Fruit fly (Drosophila melanogaster) whole organism, embryonic: ENCODE data around the gene ND-18.
A peak's percentile ranks its signal among the peaks of the same experiment; 100 is the strongest.

Source experiments
- CG3065 ChIP-seq: fragments of 200-800 bp; sonication (Bioruptor generic); optimal IDR thresholded peaks from 2 replicates; lab custom pipeline; 2016; ENCODE audit warnings: missing biosample characterization, missing genetic modification characterization
- CG7839 ChIP-seq: fragments of 200-800 bp; sonication (Bioruptor generic); optimal IDR thresholded peaks from 3 replicates; lab custom pipeline; 2018; ENCODE audit warnings: missing biosample characterization, mild to moderate bottlenecking, missing genetic modification characterization, moderate library complexity
- ERR ChIP-seq: fragments of 200-800 bp; sonication (Bioruptor generic); optimal IDR thresholded peaks from 2 replicates; lab custom pipeline; 2016; ENCODE audit warnings: missing biosample characterization, missing genetic modification characterization
- Hr78 ChIP-seq, 2 experiments: fragments of 200-800 bp in 1 of 2; fragments of >200 bp in 1 of 2; sonication (Bioruptor generic) in 1 of 2; optimal IDR thresholded peaks; 2 replicates each; lab custom pipeline; 2017 to 2019; ENCODE audit warnings: missing biosample characterization in 2 of 2, missing genetic modification characterization in 2 of 2, mild to moderate bottlenecking in 1 of 2, moderate library complexity in 1 of 2
- MTF-1 ChIP-seq: fragments of 200-800 bp; sonication (Bioruptor generic); optimal IDR thresholded peaks from 2 replicates; lab custom pipeline; 2018; ENCODE audit warnings: missing biosample characterization, mild to moderate bottlenecking, missing genetic modification characterization, borderline replicate concordance
- Scr ChIP-seq: fragments of 200-800 bp; sonication (Bioruptor generic); IDR thresholded peaks from 2 replicates; pipeline ENCODE4 v1.3.6; 2022; ENCODE audit warnings: missing biosample characterization, missing genetic modification characterization; ENCODE audit not compliant: partially characterized antibody
- ci ChIP-seq: fragments of 200-800 bp; sonication (Bioruptor generic); IDR thresholded peaks from 3 replicates; pipeline ENCODE4 v1.3.6; 2022; ENCODE audit warnings: missing biosample characterization, missing genetic modification characterization
- eve ChIP-seq, 2 experiments: fragments of >200 bp; optimal IDR thresholded peaks; 2 replicates each; lab custom pipeline; 2017; ENCODE audit warnings: missing biosample characterization in 2 of 2, missing genetic modification characterization in 2 of 2
- kay ChIP-seq: fragments of 200-800 bp; sonication (Bioruptor generic); optimal IDR thresholded peaks from 2 replicates; lab custom pipeline; 2016; ENCODE audit warnings: missing biosample characterization, missing genetic modification characterization
- prd ChIP-seq, 3 experiments: fragments of >200 bp in 2 of 3; fragments of 200-800 bp in 1 of 3; sonication (Bioruptor generic) in 1 of 3; optimal IDR thresholded peaks in 2 of 3; IDR thresholded peaks in 1 of 3; 2 replicates in 2 of 3; 3 replicates in 1 of 3; pipeline versions ENCODE4 v1.3.6 to Lab custom; 2017 to 2022; ENCODE audit warnings: missing biosample characterization in 1 of 3, missing genetic modification characterization in 1 of 3
- sd ChIP-seq: fragments of 200-800 bp; sonication (Bioruptor generic); optimal IDR thresholded peaks from 3 replicates; lab custom pipeline; 2018; ENCODE audit warnings: missing biosample characterization, mild to moderate bottlenecking, missing genetic modification characterization, moderate library complexity

DNA sequence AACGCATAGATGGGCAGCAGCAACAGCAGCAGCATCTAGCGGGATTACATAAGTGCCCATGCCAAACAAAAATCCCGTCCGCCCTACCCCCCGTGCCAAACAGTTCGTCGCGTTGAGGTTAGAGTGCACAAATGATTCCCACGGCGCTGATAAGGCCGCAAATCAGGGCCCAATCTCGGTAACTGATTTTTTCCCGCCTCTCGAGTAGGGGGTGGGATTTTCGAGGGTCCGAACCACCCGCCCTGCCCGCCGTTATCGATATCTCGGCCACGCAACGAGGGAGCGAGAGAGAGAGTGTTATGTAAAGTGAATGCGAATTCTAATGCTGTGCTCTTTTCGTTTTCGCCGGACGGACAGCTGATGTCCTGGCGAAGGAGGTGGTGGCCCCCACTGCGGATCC is 28.7 kb downstream of the ND-18 start:
- no peak for TF ChIP-seq MTF-1
- no peak for TF ChIP-seq CG3065 (GFP tag; lab: Kevin White, UChicago)
- TF ChIP-seq prd (optimal IDR thresholded peaks at IDR 0.05; lab: Kevin White, UChicago) = no peak
- no peak for TF ChIP-seq prd (GFP tag; IDR thresholded peaks at IDR 0.05; lab: Robert Waterston, UW)
- TF ChIP-seq kay (GFP tag; lab: Kevin White, UChicago) = no peak
- peak in 1 of 2 experiments; percentile 74 for TF ChIP-seq Hr78 (GFP tag; optimal IDR thresholded peaks at IDR 0.05; lab: Kevin White, UChicago)
- no peak for TF ChIP-seq eve (GFP tag; optimal IDR thresholded peaks at IDR 0.05; lab: Kevin White, UChicago)
- TF ChIP-seq Scr = 0 out of 2 replicates have a peak, but pooled peaks have one; percentile 15
- no peak for TF ChIP-seq sd (tag; lab: Kevin White, UChicago)
- TF ChIP-seq ci (GFP tag; lab: Robert Waterston, UW) = no peak
- no peak for TF ChIP-seq CG7839 (tag; lab: Kevin White, UChicago)
- no peak for TF ChIP-seq ERR
